Worm (Caenorhabditis elegans): ENCODE data around the gene F32H5.1.

DNA sequence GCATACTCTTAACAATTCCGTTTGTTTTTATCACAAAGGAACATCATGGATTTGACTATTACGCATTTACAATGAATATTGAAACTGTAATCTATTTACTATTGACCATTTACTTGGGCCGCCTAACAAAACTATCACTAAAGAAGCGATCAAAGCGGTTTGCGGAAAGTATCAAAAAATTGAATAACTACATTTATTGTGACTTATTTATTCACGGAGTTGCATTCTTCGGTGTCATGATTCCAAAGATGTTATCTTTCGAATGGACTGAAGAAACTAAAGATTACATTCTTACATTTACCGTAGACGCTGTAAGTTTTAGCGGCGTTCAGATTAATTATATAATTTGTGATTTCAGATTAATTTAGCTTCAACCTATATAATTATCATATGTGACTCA, 6.4 kb upstream of the F32H5.1 start:
- TF ChIP-seq nfya-1 (tag; optimal IDR thresholded peaks at IDR 0.05; ENCODE audit: insufficient read depth) (no peak), pqm-1 (tag; optimal IDR thresholded peaks at IDR 0.05) (no peak), elt-3 (tag; optimal IDR thresholded peaks at IDR 0.05) (no peak), nhr-11 (tag; optimal IDR thresholded peaks at IDR 0.05) (no peak), nhr-43 (tag; optimal IDR thresholded peaks at IDR 0.05; ENCODE audit: poor library complexity, severe bottlenecking) (no peak), fkh-10 (GFP tag; optimal IDR thresholded peaks at IDR 0.05) (no peak), elt-1 (tag; optimal IDR thresholded peaks at IDR 0.05) (no peak), R02D3.7 (tag; optimal IDR thresholded peaks at IDR 0.05) (no peak), zag-1 (tag; optimal IDR thresholded peaks at IDR 0.05) (no peak)
